Worm (Caenorhabditis elegans) whole organism, young adult: ENCODE measurements around the gene glb-17.

Experiments used
- F37B4.10 ChIP-seq: fragments of 200-800 bp; sonication (Bioruptor generic); IDR thresholded peaks from 2 replicates; pipeline ENCODE4 v1.3.6; 2022; ENCODE audit warnings: missing genetic modification characterization, missing compliant biosample characterization
- him-1 ChIP-seq: sonication (generic microtip); optimal IDR thresholded peaks from 2 replicates; lab custom pipeline; 2016; ENCODE audit warnings: missing genotype, missing genetic modification reagents, missing genetic modification characterization, missing compliant biosample characterization

DNA sequence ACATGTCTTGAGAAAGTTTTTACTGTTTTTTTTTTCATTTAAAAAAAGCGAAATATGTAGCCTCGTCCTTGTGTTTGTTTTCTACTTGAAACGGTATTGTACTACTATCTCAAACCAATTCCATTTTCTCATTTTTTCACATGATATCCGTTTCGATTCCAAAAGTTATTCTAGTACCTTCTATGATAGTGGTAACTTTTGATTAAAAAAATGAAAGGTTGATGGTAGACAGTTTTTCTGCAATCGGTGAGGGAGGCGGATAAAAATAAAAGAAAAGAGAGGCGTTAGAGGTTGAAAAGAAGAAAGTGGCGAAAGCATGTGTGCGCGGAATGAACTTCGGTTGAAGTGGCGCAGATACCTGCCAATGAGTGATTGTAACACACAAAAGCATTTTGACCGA is 48.9 kb downstream of the glb-17 start:
- TF ChIP-seq him-1 (tag; lab: Kevin White, UChicago) (no peak), F37B4.10 (GFP tag; lab: Robert Waterston, UW) (no peak)
